Fruit fly (Drosophila melanogaster) whole organism, embryonic: ENCODE measurements around the gene IleRS-m.

Experiments
- Atf-2 ChIP-seq: fragments of 200-800 bp; sonication (Bioruptor generic); optimal IDR thresholded peaks from 2 replicates; lab custom pipeline; 2016; ENCODE audit warnings: missing biosample characterization, missing genetic modification characterization
- CG10543 ChIP-seq: fragments of 200-800 bp; sonication (Bioruptor generic); optimal IDR thresholded peaks from 3 replicates; lab custom pipeline; 2017; ENCODE audit warnings: missing biosample characterization, mild to moderate bottlenecking, missing genetic modification characterization, moderate library complexity
- CG11560 ChIP-seq: fragments of 200-800 bp; sonication (Bioruptor generic); IDR thresholded peaks from 3 replicates; pipeline ENCODE4 v1.3.6; 2022; ENCODE audit warnings: missing biosample characterization, missing genetic modification characterization
- CG12155 ChIP-seq: fragments of 200-800 bp; sonication (Bioruptor generic); optimal IDR thresholded peaks from 3 replicates; lab custom pipeline; 2016; ENCODE audit warnings: missing biosample characterization, missing genetic modification characterization
- CG13624 ChIP-seq: fragments of 200-800 bp; sonication (Bioruptor generic); optimal IDR thresholded peaks from 2 replicates; lab custom pipeline; 2016; ENCODE audit warnings: missing biosample characterization, missing genetic modification characterization
- CG15269 ChIP-seq: fragments of 200-800 bp; sonication (Bioruptor generic); optimal IDR thresholded peaks from 2 replicates; lab custom pipeline; 2018; ENCODE audit warnings: missing biosample characterization, mild to moderate bottlenecking, missing genetic modification characterization, moderate library complexity
- CG15601 ChIP-seq: fragments of 200-800 bp; sonication (Bioruptor generic); optimal IDR thresholded peaks from 3 replicates; lab custom pipeline; 2019; ENCODE audit warnings: missing biosample characterization, mild to moderate bottlenecking, missing genetic modification characterization, moderate library complexity
- CG16863 ChIP-seq: fragments of 200-800 bp; sonication (Bioruptor generic); optimal IDR thresholded peaks from 3 replicates; lab custom pipeline; 2016; ENCODE audit warnings: missing biosample characterization, missing genetic modification characterization
- CG17802 ChIP-seq: fragments of 200-800 bp; sonication (Bioruptor generic); optimal IDR thresholded peaks from 2 replicates; lab custom pipeline; 2018; ENCODE audit warnings: missing biosample characterization, mild to moderate bottlenecking, missing genetic modification characterization, moderate library complexity
- CG18262 ChIP-seq: fragments of 200-800 bp; optimal IDR thresholded peaks from 3 replicates; lab custom pipeline; 2019; ENCODE audit warnings: missing biosample characterization, mild to moderate bottlenecking, missing genetic modification characterization, moderate library complexity
- CG2129 ChIP-seq: fragments of 200-800 bp; sonication (Bioruptor generic); IDR thresholded peaks from 2 replicates; pipeline ENCODE4 v1.3.6; 2022; ENCODE audit warnings: missing biosample characterization, missing genetic modification characterization; ENCODE audit not compliant: partially characterized antibody
- CG2199 ChIP-seq: fragments of 200-800 bp; sonication (Bioruptor generic); IDR thresholded peaks from 3 replicates; pipeline ENCODE4 v1.3.6; 2022; ENCODE audit warnings: missing biosample characterization, missing genetic modification characterization
- CG2875 ChIP-seq: fragments of 200-800 bp; sonication (Bioruptor generic); optimal IDR thresholded peaks from 2 replicates; lab custom pipeline; 2017; ENCODE audit warnings: missing biosample characterization, mild to moderate bottlenecking, missing genetic modification characterization, missing genetic modification reagents
- CG31441 ChIP-seq: fragments of 200-800 bp; sonication (Bioruptor generic); IDR thresholded peaks from 2 replicates; pipeline ENCODE4 v1.3.6; 2022; ENCODE audit warnings: missing biosample characterization, missing genetic modification characterization
- CG4707 ChIP-seq: fragments of 200-800 bp; sonication (Bioruptor generic); optimal IDR thresholded peaks from 2 replicates; lab custom pipeline; 2018; ENCODE audit warnings: missing biosample characterization, mild to moderate bottlenecking, missing genetic modification characterization, moderate library complexity
- CG6683 ChIP-seq: fragments of 200-800 bp; sonication (Bioruptor generic); optimal IDR thresholded peaks from 2 replicates; lab custom pipeline; 2017; ENCODE audit warnings: missing biosample characterization, mild to moderate bottlenecking, missing genetic modification characterization, missing genetic modification reagents
- CG7839 ChIP-seq: fragments of 200-800 bp; sonication (Bioruptor generic); optimal IDR thresholded peaks from 3 replicates; lab custom pipeline; 2018; ENCODE audit warnings: missing biosample characterization, mild to moderate bottlenecking, missing genetic modification characterization, moderate library complexity
- CG8281 ChIP-seq: fragments of 200-800 bp; sonication (Bioruptor generic); optimal IDR thresholded peaks from 2 replicates; lab custom pipeline; 2018; ENCODE audit warnings: missing biosample characterization, mild to moderate bottlenecking, missing genetic modification characterization, moderate library complexity
- CG8388 ChIP-seq: fragments of 200-800 bp; sonication (Bioruptor generic); optimal IDR thresholded peaks from 2 replicates; lab custom pipeline; 2019; ENCODE audit warnings: missing biosample characterization, mild to moderate bottlenecking, missing genetic modification characterization, moderate library complexity
- CG8924 ChIP-seq: fragments of 200-800 bp; optimal IDR thresholded peaks from 3 replicates; lab custom pipeline; 2019; ENCODE audit warnings: missing biosample characterization, mild to moderate bottlenecking, missing genetic modification characterization, moderate library complexity
- CTCF ChIP-seq: fragments of 200-800 bp; sonication (Bioruptor generic); optimal IDR thresholded peaks from 2 replicates; lab custom pipeline; 2017; ENCODE audit warnings: missing biosample characterization, mild to moderate bottlenecking, missing genetic modification characterization, moderate library complexity
- Dad ChIP-seq: fragments of 200-800 bp; sonication (Bioruptor generic); optimal IDR thresholded peaks from 3 replicates; lab custom pipeline; 2016; ENCODE audit warnings: missing biosample characterization, missing genetic modification characterization
- Dek ChIP-seq: fragments of 200-800 bp; sonication (Bioruptor generic); optimal IDR thresholded peaks from 3 replicates; lab custom pipeline; 2019; ENCODE audit warnings: missing biosample characterization, mild to moderate bottlenecking, missing genetic modification characterization, moderate library complexity
- Doc3 ChIP-seq: fragments of 200-800 bp; sonication (Bioruptor generic); IDR thresholded peaks from 3 replicates; pipeline ENCODE4 v1.3.6; 2022; ENCODE audit warnings: missing biosample characterization, missing genetic modification characterization; ENCODE audit not compliant: partially characterized antibody
- Ets97D ChIP-seq: fragments of 200-800 bp; sonication (Bioruptor generic); optimal IDR thresholded peaks from 3 replicates; lab custom pipeline; 2016; ENCODE audit warnings: missing biosample characterization, missing genetic modification characterization
- HLHmδ ChIP-seq: fragments of 200-800 bp; sonication (Bioruptor generic); optimal IDR thresholded peaks from 2 replicates; lab custom pipeline; 2018; ENCODE audit warnings: missing biosample characterization, mild to moderate bottlenecking, missing genetic modification characterization, moderate library complexity
- Hand ChIP-seq: fragments of 200-800 bp; sonication (Bioruptor generic); optimal IDR thresholded peaks from 2 replicates; lab custom pipeline; 2017; ENCODE audit warnings: mild to moderate bottlenecking, missing biosample characterization, missing genetic modification reagents, missing genetic modification characterization
- Hey ChIP-seq: fragments of 200-800 bp; sonication (Bioruptor generic); optimal IDR thresholded peaks from 3 replicates; lab custom pipeline; 2018; ENCODE audit warnings: missing biosample characterization, mild to moderate bottlenecking, missing genetic modification characterization
- HmgZ ChIP-seq: fragments of 200-800 bp; sonication (Bioruptor generic); optimal IDR thresholded peaks from 2 replicates; lab custom pipeline; 2018; ENCODE audit warnings: missing biosample characterization, mild to moderate bottlenecking, missing genetic modification characterization
- Meics ChIP-seq: fragments of 200-800 bp; sonication (Bioruptor generic); optimal IDR thresholded peaks from 2 replicates; lab custom pipeline; 2017; ENCODE audit warnings: missing biosample characterization, mild to moderate bottlenecking, missing genetic modification characterization
- Sry-β ChIP-seq: fragments of 200-800 bp; sonication (Bioruptor generic); optimal IDR thresholded peaks from 2 replicates; lab custom pipeline; 2018; ENCODE audit warnings: missing biosample characterization, mild to moderate bottlenecking, missing genetic modification characterization, moderate library complexity
- cad ChIP-seq: fragments of >200 bp; optimal IDR thresholded peaks from 2 replicates; lab custom pipeline; 2017; ENCODE audit warnings: missing biosample characterization, missing genetic modification characterization
- chinmo ChIP-seq: fragments of 200-800 bp; sonication (Bioruptor generic); IDR thresholded peaks from 4 replicates; pipeline ENCODE4 v1.3.6; 2022; ENCODE audit warnings: missing biosample characterization, missing genetic modification characterization; ENCODE audit not compliant: partially characterized antibody
- chn ChIP-seq: fragments of 200-800 bp; sonication (Bioruptor generic); optimal IDR thresholded peaks from 2 replicates; lab custom pipeline; 2016; ENCODE audit warnings: missing biosample characterization, missing genetic modification characterization
- crp ChIP-seq, 2 experiments: fragments of 200-800 bp; sonication (Bioruptor generic); optimal IDR thresholded peaks; 2 replicates in 1 of 2; 3 replicates in 1 of 2; lab custom pipeline; 2017; ENCODE audit warnings: missing biosample characterization in 2 of 2, missing genetic modification characterization in 2 of 2, mild to moderate bottlenecking in 1 of 2, moderate library complexity in 1 of 2
- dysf ChIP-seq: fragments of 200-800 bp; sonication (Bioruptor generic); IDR thresholded peaks from 3 replicates; pipeline ENCODE4 v1.3.6; 2022; ENCODE audit warnings: missing biosample characterization, missing genetic modification characterization
- ftz-f1 ChIP-seq: fragments of 200-800 bp; sonication (Bioruptor generic); optimal IDR thresholded peaks from 2 replicates; lab custom pipeline; 2016; ENCODE audit warnings: missing biosample characterization, missing genetic modification characterization
- gro ChIP-seq: fragments of 200-800 bp; sonication (Bioruptor generic); optimal IDR thresholded peaks from 2 replicates; lab custom pipeline; 2016; ENCODE audit warnings: missing biosample characterization, missing genetic modification characterization
- gsb ChIP-seq: fragments of 200-800 bp; sonication (Bioruptor generic); IDR thresholded peaks from 2 replicates; pipeline ENCODE4 v1.3.6; 2022; ENCODE audit warnings: missing biosample characterization, missing genetic modification characterization
- klu ChIP-seq: fragments of 200-800 bp; sonication (Bioruptor generic); IDR thresholded peaks from 2 replicates; pipeline ENCODE4 v1.3.6; 2022; ENCODE audit warnings: missing biosample characterization, missing genetic modification characterization
- lov ChIP-seq, 2 experiments: fragments of 200-800 bp in 1 of 2; fragments of >200 bp in 1 of 2; sonication (Bioruptor generic) in 1 of 2; IDR thresholded peaks in 1 of 2; optimal IDR thresholded peaks in 1 of 2; 2 replicates in 1 of 2; 3 replicates in 1 of 2; pipeline versions ENCODE4 v1.3.6 to Lab custom; 2017 to 2022; ENCODE audit warnings: missing biosample characterization in 1 of 2, missing genetic modification characterization in 1 of 2
- prd ChIP-seq, 3 experiments: fragments of >200 bp in 2 of 3; fragments of 200-800 bp in 1 of 3; sonication (Bioruptor generic) in 1 of 3; optimal IDR thresholded peaks in 2 of 3; IDR thresholded peaks in 1 of 3; 2 replicates in 2 of 3; 3 replicates in 1 of 3; pipeline versions ENCODE4 v1.3.6 to Lab custom; 2017 to 2022; ENCODE audit warnings: missing biosample characterization in 1 of 3, missing genetic modification characterization in 1 of 3
- row ChIP-seq: fragments of 200-800 bp; sonication (Bioruptor generic); IDR thresholded peaks from 3 replicates; pipeline ENCODE4 v1.3.6; 2022; ENCODE audit warnings: missing biosample characterization, missing genetic modification characterization
- sc ChIP-seq, 3 experiments: fragments of >200 bp in 2 of 3; fragments of 200-800 bp in 1 of 3; sonication (Bioruptor generic) in 1 of 3; optimal IDR thresholded peaks; 2 replicates in 2 of 3; 3 replicates in 1 of 3; lab custom pipeline; 2017; ENCODE audit warnings: mild to moderate bottlenecking in 1 of 3, missing biosample characterization in 1 of 3, missing genetic modification characterization in 1 of 3, missing genetic modification reagents in 1 of 3
- sd ChIP-seq: fragments of 200-800 bp; sonication (Bioruptor generic); optimal IDR thresholded peaks from 3 replicates; lab custom pipeline; 2018; ENCODE audit warnings: missing biosample characterization, mild to moderate bottlenecking, missing genetic modification characterization, moderate library complexity
- slbo ChIP-seq: fragments of 200-800 bp; sonication (Bioruptor generic); IDR thresholded peaks from 2 replicates; pipeline ENCODE4 v1.3.6; 2022; ENCODE audit warnings: missing biosample characterization, missing genetic modification characterization
- slp2 ChIP-seq: fragments of 200-800 bp; sonication (Bioruptor generic); optimal IDR thresholded peaks from 2 replicates; lab custom pipeline; 2016; ENCODE audit warnings: missing biosample characterization, missing genetic modification characterization
- sob ChIP-seq: fragments of 200-800 bp; sonication (Bioruptor generic); IDR thresholded peaks from 2 replicates; pipeline ENCODE4 v1.3.6; 2022; ENCODE audit warnings: missing biosample characterization, missing genetic modification characterization
- usp ChIP-seq: fragments of >200 bp; optimal IDR thresholded peaks from 2 replicates; lab custom pipeline; 2017; ENCODE audit warnings: missing biosample characterization, missing genetic modification characterization
- yki ChIP-seq: fragments of >200 bp; optimal IDR thresholded peaks from 3 replicates; lab custom pipeline; 2018

IleRS-m gene

dm6 chr3L:16146539-16146934 lies 46.5 kb downstream of the IleRS-m start (continued):
- TF ChIP-seq CG7839 (tag; lab: Kevin White, UChicago) (peak; percentile 64), sc (optimal IDR thresholded peaks at IDR 0.05; lab: Kevin White, UChicago) (no peak), sc (GFP tag; optimal IDR thresholded peaks at IDR 0.05; lab: Kevin White, UChicago) (no peak), lov (optimal IDR thresholded peaks at IDR 0.05; lab: Kevin White, UChicago) (no peak), lov (GFP tag; IDR thresholded peaks at IDR 0.05; lab: Robert Waterston, UW) (no peak), Meics (GFP tag; lab: Kevin White, UChicago) (peak; percentile 58), Doc3 (GFP tag; lab: Robert Waterston, UW) (no peak), CG31441 (GFP tag; lab: Robert Waterston, UW) (peak; percentile 34; the same call in 1 of the 2 replicates), HmgZ (tag; lab: Kevin White, UChicago) (peak; percentile 24), sob (GFP tag; lab: Robert Waterston, UW) (peak; percentile 55), CG2129 (GFP tag; lab: Robert Waterston, UW) (no peak), Hey (tag; lab: Kevin White, UChicago) (no peak), CG8924 (tag; lab: Kevin White, UChicago) (peak; percentile 6), CG10543 (GFP tag; lab: Kevin White, UChicago) (peak; percentile 70), CG6683 (no peak), CG8281 (tag; lab: Kevin White, UChicago) (peak; percentile 18), Hand (peak; percentile 28), chinmo (no peak), prd (optimal IDR thresholded peaks at IDR 0.05; lab: Kevin White, UChicago) (no peak), prd (GFP tag; IDR thresholded peaks at IDR 0.05; lab: Robert Waterston, UW) (no peak), CG12155 (GFP tag; lab: Kevin White, UChicago) (peak; percentile 49), CG18262 (tag; lab: Kevin White, UChicago) (peak; percentile 6), gro (GFP tag; lab: Kevin White, UChicago) (no peak), CG13624 (peak; percentile 28), Dad (GFP tag; lab: Kevin White, UChicago) (no peak), yki (lab: Kevin White, UChicago) (no peak), cad (no peak), crp (GFP tag; optimal IDR thresholded peaks at IDR 0.05; lab: Kevin White, UChicago) (no peak), CG4707 (GFP tag; lab: Kevin White, UChicago) (no peak), gsb (GFP tag; lab: Robert Waterston, UW) (peak; percentile 41; the same call in 1 of the 2 replicates), row (GFP tag; lab: Robert Waterston, UW) (peak; percentile 79), CG17802 (tag; lab: Kevin White, UChicago) (no peak), klu (GFP tag; lab: Robert Waterston, UW) (0 out of 2 replicates have a peak, but pooled peaks have one; percentile 31), CG2875 (GFP tag; lab: Kevin White, UChicago) (no peak), CG16863 (no peak), CTCF (GFP tag; lab: Kevin White, UChicago) (no peak), slbo (peak; percentile 67), slp2 (no peak), Sry-β (GFP tag; lab: Kevin White, UChicago) (no peak), CG15601 (tag; lab: Kevin White, UChicago) (no peak), dysf (peak; percentile 70; the same call in 2 of the 3 replicates), CG2199 (GFP tag; lab: Robert Waterston, UW) (no peak), Atf-2 (GFP tag; lab: Kevin White, UChicago) (no peak), chn (no peak), CG11560 (tag; lab: Robert Waterston, UW) (0 out of 3 replicates have a peak, but pooled peaks have one; percentile 24), sd (tag; lab: Kevin White, UChicago) (no peak), Dek (peak; percentile 55), Ets97D (no peak), CG8388 (no peak), HLHmδ (GFP tag; lab: Kevin White, UChicago) (no peak), usp (GFP tag; lab: Kevin White, UChicago) (no peak), ftz-f1 (GFP tag; lab: Kevin White, UChicago) (no peak), CG15269 (tag; lab: Kevin White, UChicago) (peak; percentile 62)
